Worm (Caenorhabditis elegans) whole organism, early embryonic: ENCODE data around the gene K08H10.6.
A peak's percentile ranks its signal among the peaks of the same experiment; 100 is the strongest.

ENCODE experiments used
- B0310.2 ChIP-seq: sonication (generic microtip); optimal IDR thresholded peaks from 2 replicates; lab custom pipeline; 2016; ENCODE audit warnings: mild to moderate bottlenecking, missing genetic modification characterization, missing compliant biosample characterization
- F13C5.2 ChIP-seq: sonication (generic microtip); optimal IDR thresholded peaks from 2 replicates; lab custom pipeline; 2017; ENCODE audit warnings: mild to moderate bottlenecking, missing genetic modification characterization, inconsistent platforms, missing compliant biosample characterization
- aly-1 ChIP-seq: sonication (generic microtip); optimal IDR thresholded peaks from 2 replicates; lab custom pipeline; 2016; ENCODE audit warnings: missing genetic modification characterization, missing compliant biosample characterization
- ama-1 ChIP-seq: fragments of 150-350 bp; optimal IDR thresholded peaks from 2 replicates; lab custom pipeline; 2014
- ceh-13 ChIP-seq: fragments of 200-800 bp; sonication (Bioruptor generic); optimal IDR thresholded peaks from 2 replicates; lab custom pipeline; 2018; ENCODE audit warnings: mild to moderate bottlenecking, missing genetic modification characterization, missing compliant biosample characterization
- ceh-36 ChIP-seq: sonication (generic microtip); optimal IDR thresholded peaks from 2 replicates; lab custom pipeline; 2016; ENCODE audit warnings: missing genetic modification characterization, inconsistent platforms, missing compliant biosample characterization
- ets-7 ChIP-seq: sonication (generic microtip); optimal IDR thresholded peaks from 2 replicates; lab custom pipeline; 2016; ENCODE audit warnings: missing genotype, missing genetic modification characterization, missing compliant biosample characterization
- flt-1 ChIP-seq: fragments of 200-800 bp; sonication (Bioruptor generic); IDR thresholded peaks from 2 replicates; pipeline ENCODE4 v1.3.6; 2022; ENCODE audit warnings: missing genetic modification characterization, missing compliant biosample characterization
- hmbx-1 ChIP-seq: sonication (generic microtip); optimal IDR thresholded peaks from 2 replicates; lab custom pipeline; 2016; ENCODE audit warnings: mild to moderate bottlenecking, missing genetic modification characterization, missing compliant biosample characterization
- hmg-4 ChIP-seq: fragments of 200-800 bp; sonication (Bioruptor generic); optimal IDR thresholded peaks from 2 replicates; lab custom pipeline; 2018; ENCODE audit warnings: mild to moderate bottlenecking, missing genetic modification characterization, missing compliant biosample characterization
- hnd-1 ChIP-seq: sonication (generic microtip); optimal IDR thresholded peaks from 2 replicates; lab custom pipeline; 2016; ENCODE audit warnings: missing genetic modification characterization, missing compliant biosample characterization
- pes-1 ChIP-seq: fragments of 200-800 bp; sonication (Bioruptor generic); IDR thresholded peaks from 2 replicates; pipeline ENCODE4 v1.3.6; 2022; ENCODE audit warnings: missing genetic modification reagents, missing genetic modification characterization, missing compliant biosample characterization
- scrt-1 ChIP-seq: fragments of 200-800 bp; sonication (Bioruptor generic); IDR thresholded peaks from 2 replicates; pipeline ENCODE4 v1.3.6; 2022; ENCODE audit warnings: missing genetic modification characterization, missing compliant biosample characterization
- sea-1 ChIP-seq: fragments of 200-800 bp; sonication (Bioruptor generic); conservative IDR thresholded peaks from 2 replicates; pipeline ENCODE4 v1.3.6; 2022; ENCODE audit warnings: missing genetic modification characterization, missing compliant biosample characterization
- tbx-11 ChIP-seq: fragments of 200-800 bp; sonication (Bioruptor generic); IDR thresholded peaks from 2 replicates; pipeline ENCODE4 v1.3.6; 2022; ENCODE audit warnings: missing genetic modification characterization, missing compliant biosample characterization
- tbx-37 ChIP-seq: fragments of 200-800 bp; sonication (Bioruptor generic); conservative IDR thresholded peaks from 2 replicates; pipeline ENCODE4 v1.3.6; 2022; ENCODE audit warnings: missing genetic modification reagents, missing genetic modification characterization, missing compliant biosample characterization
- tra-4 ChIP-seq: sonication (generic microtip); optimal IDR thresholded peaks from 2 replicates; lab custom pipeline; 2017; ENCODE audit warnings: missing genetic modification characterization, missing compliant biosample characterization

K08H10.6 gene

ce11 chrV:9995791-9996190, at the start of gene K08H10.6:
Gene K08H10.6 (minus strand): TSS chrV:9995891.
- TF ChIP-seq tbx-11 (GFP tag; lab: Robert Waterston, UW), result no peak
- no peak for TF ChIP-seq F13C5.2 (tag; lab: Kevin White, UChicago)
- no peak for TF ChIP-seq sea-1
- no peak for TF ChIP-seq B0310.2 (tag; lab: Kevin White, UChicago)
- no peak for TF ChIP-seq hnd-1 (tag; lab: Kevin White, UChicago)
- TF ChIP-seq ets-7 (tag; lab: Kevin White, UChicago), result no peak
- TF ChIP-seq aly-1, result no peak
- no peak for TF ChIP-seq ceh-36 (tag; lab: Kevin White, UChicago)
- TF ChIP-seq ama-1, result no peak
- TF ChIP-seq tbx-37 (GFP tag; lab: Robert Waterston, UW), result no peak
- no peak for TF ChIP-seq hmbx-1
- TF ChIP-seq tra-4 (tag; lab: Kevin White, UChicago), result no peak
- TF ChIP-seq pes-1 (GFP tag; lab: Robert Waterston, UW), result no peak
- no peak for TF ChIP-seq hmg-4 (GFP tag; lab: Kevin White, UChicago)
- TF ChIP-seq flt-1 (GFP tag; lab: Robert Waterston, UW), result no peak
- no peak for TF ChIP-seq ceh-13 (GFP tag; lab: Kevin White, UChicago)
- no peak for TF ChIP-seq scrt-1

DNA sequence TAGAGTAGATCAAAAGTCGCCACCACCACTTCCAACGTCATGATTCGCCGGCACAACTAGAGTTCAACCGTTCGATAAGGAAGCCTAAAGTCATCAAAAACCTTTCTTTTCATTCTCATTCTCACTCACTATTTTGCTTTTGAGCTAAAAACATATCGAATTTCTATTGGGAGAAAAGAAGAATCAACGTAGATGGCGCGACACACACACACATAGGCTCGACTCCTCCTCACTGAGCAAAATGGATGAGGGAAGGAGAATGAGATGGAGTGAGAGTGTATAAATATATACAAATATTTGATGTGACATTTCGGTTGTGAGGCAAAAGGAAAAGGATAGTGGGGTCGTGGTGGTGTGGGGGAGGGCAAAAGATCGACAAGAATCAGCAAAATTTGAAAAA, 49.0 kb upstream of the K08H10.6 start:
- no peak for TF ChIP-seq hmbx-1
- no peak for TF ChIP-seq ets-7 (tag; lab: Kevin White, UChicago)
- no peak for TF ChIP-seq aly-1
- no peak for TF ChIP-seq pes-1 (GFP tag; lab: Robert Waterston, UW)
- no peak for TF ChIP-seq hmg-4 (GFP tag; lab: Kevin White, UChicago)
- no peak for TF ChIP-seq B0310.2 (tag; lab: Kevin White, UChicago)
- no peak for TF ChIP-seq tbx-11 (GFP tag; lab: Robert Waterston, UW)
- no peak for TF ChIP-seq ceh-36 (tag; lab: Kevin White, UChicago)
- no peak for TF ChIP-seq scrt-1
- TF ChIP-seq ceh-13 (GFP tag; lab: Kevin White, UChicago), result no peak
- no peak for TF ChIP-seq F13C5.2 (tag; lab: Kevin White, UChicago)
- TF ChIP-seq tbx-37 (GFP tag; lab: Robert Waterston, UW), result no peak

- no peak for TF ChIP-seq B0310.2 (tag; lab: Kevin White, UChicago)
- TF ChIP-seq ceh-36 (tag; lab: Kevin White, UChicago), result no peak
- TF ChIP-seq tbx-11 (GFP tag; lab: Robert Waterston, UW), result no peak
- no peak for TF ChIP-seq pes-1 (GFP tag; lab: Robert Waterston, UW)
Measured at ce11 chrV:10043234-10043796, 47.6 kb upstream of the K08H10.6 start, which contains the start of gene T06E8.8. Gene T06E8.8 (plus strand): TSS chrV:10043746.

DNA sequence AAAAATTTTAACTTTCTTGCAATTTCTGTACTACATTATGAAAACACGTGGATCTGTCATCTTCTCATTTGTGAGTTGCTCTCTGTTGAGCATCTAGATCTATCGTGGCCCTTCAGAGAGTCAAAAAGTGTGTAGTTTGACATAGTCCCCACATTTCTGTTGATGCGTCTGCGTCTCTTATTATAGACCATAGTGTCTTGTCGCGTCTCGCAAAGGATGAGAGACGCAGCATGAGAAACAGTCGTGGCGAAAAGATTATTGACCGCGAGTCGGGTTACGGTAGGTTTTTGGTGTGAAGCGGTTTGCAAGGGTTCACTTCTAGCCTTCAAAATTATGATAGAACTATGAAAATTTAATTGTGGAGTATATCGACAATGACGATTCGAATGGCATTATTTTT, 46.6 kb upstream of the K08H10.6 start:
- TF ChIP-seq F13C5.2 (tag; lab: Kevin White, UChicago) (peak; percentile 47), aly-1 (no peak), ets-7 (tag; lab: Kevin White, UChicago) (no peak), flt-1 (GFP tag; lab: Robert Waterston, UW) (0 out of 2 replicates have a peak, but pooled peaks have one; percentile 9), ceh-13 (GFP tag; lab: Kevin White, UChicago) (no peak)

- TF ChIP-seq ets-7 (tag; lab: Kevin White, UChicago), result no peak
- TF ChIP-seq ceh-36 (tag; lab: Kevin White, UChicago), result no peak
- TF ChIP-seq B0310.2 (tag; lab: Kevin White, UChicago), result no peak
- TF ChIP-seq tbx-37 (GFP tag; lab: Robert Waterston, UW), result no peak
- TF ChIP-seq aly-1, result no peak
- TF ChIP-seq F13C5.2 (tag; lab: Kevin White, UChicago), result no peak
- TF ChIP-seq hmbx-1, result no peak
- no peak for TF ChIP-seq flt-1 (GFP tag; lab: Robert Waterston, UW)
Measured at ce11 chrV:10041484-10041883, 45.8 kb upstream of the K08H10.6 start.

DNA sequence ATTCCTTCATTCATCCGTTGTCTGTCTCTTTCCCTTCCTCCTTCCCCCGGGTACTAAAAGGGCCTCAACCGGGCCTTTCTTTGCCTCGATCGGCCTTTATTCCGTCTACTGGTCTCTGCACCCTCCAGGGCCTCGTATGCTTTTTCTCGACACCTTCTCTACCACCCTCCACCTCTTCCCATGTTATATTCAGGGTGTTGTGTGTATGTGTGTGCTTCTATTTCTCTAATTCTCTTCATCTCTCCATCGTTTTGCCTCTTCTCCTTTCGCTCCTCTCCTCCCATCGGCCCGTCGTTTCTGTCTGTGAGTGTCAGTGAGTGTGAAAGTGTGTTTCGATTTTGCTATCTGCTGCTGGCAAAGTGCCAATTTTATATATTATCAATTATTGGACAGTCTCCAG, 44.1 kb upstream of the K08H10.6 start:
- TF ChIP-seq hmg-4 (GFP tag; lab: Kevin White, UChicago) (peak; percentile 47), F13C5.2 (tag; lab: Kevin White, UChicago) (peak; percentile 23), sea-1 (peak; percentile 45; the same call in 1 of the 2 replicates), tbx-11 (GFP tag; lab: Robert Waterston, UW) (no peak), pes-1 (GFP tag; lab: Robert Waterston, UW) (no peak), aly-1 (peak; percentile 21), tbx-37 (GFP tag; lab: Robert Waterston, UW) (0 out of 2 replicates have a peak, but pooled peaks have one; percentile 9), B0310.2 (tag; lab: Kevin White, UChicago) (peak; percentile 2)

ce11 chrV:10037040-10037439, 41.3 kb upstream of the K08H10.6 start, which contains the start of gene F57A8.1:
Gene F57A8.1 (plus strand): TSS chrV:10037340.
- TF ChIP-seq hmbx-1 (no peak), aly-1 (no peak)

- TF ChIP-seq tbx-37 (GFP tag; lab: Robert Waterston, UW) (no peak), hmg-4 (GFP tag; lab: Kevin White, UChicago) (peak; percentile 51)
Measured at ce11 chrV:10036275-10036674, 40.6 kb upstream of the K08H10.6 start, which contains the start of gene T06E8.2. Gene T06E8.2 (minus strand): TSS chrV:10036413.
